Fruit fly (Drosophila melanogaster) whole organism, wandering third instar larva: ENCODE data around the gene Miro.

Experiments used
- Abd-B ChIP-seq: fragments of >200 bp; optimal IDR thresholded peaks from 2 replicates; lab custom pipeline; 2017; ENCODE audit warnings: missing biosample characterization, missing genetic modification characterization
- CG32264 ChIP-seq: fragments of 200-800 bp; sonication (Bioruptor generic); optimal IDR thresholded peaks from 2 replicates; lab custom pipeline; 2016; ENCODE audit warnings: missing biosample characterization, missing genetic modification characterization
- CrebA ChIP-seq: fragments of 200-800 bp; sonication (Bioruptor generic); optimal IDR thresholded peaks from 2 replicates; lab custom pipeline; 2016; ENCODE audit warnings: missing biosample characterization, mild to moderate bottlenecking, missing genetic modification characterization, borderline replicate concordance
- Dfd ChIP-seq: fragments of >200 bp; optimal IDR thresholded peaks from 2 replicates; lab custom pipeline; 2017; ENCODE audit warnings: missing biosample characterization, missing genetic modification characterization
- Dif ChIP-seq: fragments of 200-275, 200-300 bp; sonication (Bioruptor generic); optimal IDR thresholded peaks from 2 replicates; lab custom pipeline; 2018; ENCODE audit warnings: missing biosample characterization, missing genetic modification characterization; ENCODE audit not compliant: partially characterized antibody
- HLH106 ChIP-seq: fragments of 200-800 bp; optimal IDR thresholded peaks from 3 replicates; lab custom pipeline; 2019; ENCODE audit warnings: missing biosample characterization, mild to moderate bottlenecking, missing genetic modification characterization, moderate library complexity
- Hnf4 ChIP-seq: fragments of 200-800 bp; sonication (Bioruptor generic); optimal IDR thresholded peaks from 2 replicates; lab custom pipeline; 2016; ENCODE audit warnings: missing biosample characterization, mild to moderate bottlenecking, missing genetic modification characterization
- Hr78 ChIP-seq: fragments of >200 bp; optimal IDR thresholded peaks from 2 replicates; lab custom pipeline; 2017; ENCODE audit warnings: missing biosample characterization, missing genetic modification characterization
- Hr83 ChIP-seq: fragments of 200-300 bp; sonication (Bioruptor generic); optimal IDR thresholded peaks from 2 replicates; lab custom pipeline; 2016; ENCODE audit warnings: missing biosample characterization, mild to moderate bottlenecking, missing genetic modification characterization, moderate library complexity; ENCODE audit not compliant: poor library complexity, severe bottlenecking
- Jra ChIP-seq: sonication (Bioruptor generic); optimal IDR thresholded peaks from 2 replicates; lab custom pipeline; 2016; ENCODE audit warnings: missing biosample characterization, missing genetic modification characterization
- Myc ChIP-seq: fragments of >200 bp; optimal IDR thresholded peaks from 2 replicates; lab custom pipeline; 2017
- OdsH ChIP-seq: fragments of 200-800 bp; sonication (Bioruptor generic); optimal IDR thresholded peaks from 2 replicates; lab custom pipeline; 2016; ENCODE audit warnings: missing biosample characterization, mild to moderate bottlenecking, missing genetic modification characterization
- Rel ChIP-seq, 2 experiments: fragments of 200-800 bp; sonication (Bioruptor generic) in 1 of 2; optimal IDR thresholded peaks; 2 replicates in 1 of 2; 3 replicates in 1 of 2; lab custom pipeline; 2016 to 2019; ENCODE audit warnings: mild to moderate bottlenecking in 2 of 2, missing biosample characterization in 2 of 2, missing genetic modification characterization in 2 of 2, moderate library complexity in 1 of 2
- Sp1 ChIP-seq: fragments of 200-800 bp; sonication (Bioruptor generic); optimal IDR thresholded peaks from 3 replicates; lab custom pipeline; 2019; ENCODE audit warnings: missing biosample characterization, mild to moderate bottlenecking, missing genetic modification characterization, moderate library complexity
- Vsx2 ChIP-seq: fragments of 200-300, 225-300 bp; sonication (Bioruptor generic); optimal IDR thresholded peaks from 2 replicates; lab custom pipeline; 2018; ENCODE audit warnings: missing biosample characterization, missing genetic modification characterization; ENCODE audit not compliant: partially characterized antibody
- br ChIP-seq: fragments of 200-800 bp; sonication (Bioruptor generic); optimal IDR thresholded peaks from 2 replicates; lab custom pipeline; 2016; ENCODE audit warnings: missing biosample characterization, missing genetic modification characterization
- dl ChIP-seq, 2 experiments: fragments of 175-275, 200-275 bp in 1 of 2; fragments of 200-275 bp in 1 of 2; sonication (Bioruptor generic); optimal IDR thresholded peaks; lab custom pipeline; 2018; ENCODE audit warnings: mild to moderate bottlenecking in 2 of 2, missing biosample characterization in 2 of 2, missing genetic modification characterization in 2 of 2, moderate library complexity in 2 of 2; ENCODE audit not compliant: partially characterized antibody in 2 of 2, insufficient read depth in 1 of 2
- dmrt93B ChIP-seq: fragments of 200-800 bp; sonication (Bioruptor generic); optimal IDR thresholded peaks from 2 replicates; lab custom pipeline; 2018; ENCODE audit warnings: missing biosample characterization, mild to moderate bottlenecking, missing genetic modification characterization
- dsf ChIP-seq: sonication (Bioruptor generic); optimal IDR thresholded peaks from 2 replicates; lab custom pipeline; 2016; ENCODE audit warnings: missing biosample characterization, missing genetic modification characterization, borderline replicate concordance
- ey ChIP-seq: fragments of 200-800 bp; sonication (Bioruptor generic); optimal IDR thresholded peaks from 2 replicates; lab custom pipeline; 2016; ENCODE audit warnings: missing biosample characterization, missing genetic modification characterization
- foxo ChIP-seq, 2 experiments: fragments of 200-800 bp; sonication (Bioruptor generic); optimal IDR thresholded peaks; 2 replicates in 1 of 2; 3 replicates in 1 of 2; lab custom pipeline; 2016 to 2017; ENCODE audit warnings: missing biosample characterization in 2 of 2, missing genetic modification characterization in 2 of 2
- fru ChIP-seq: fragments of 200-800 bp; sonication (Bioruptor generic); optimal IDR thresholded peaks from 3 replicates; lab custom pipeline; 2016; ENCODE audit warnings: missing biosample characterization, mild to moderate bottlenecking, missing genetic modification characterization
- h ChIP-seq: fragments of 200-800 bp; sonication (Bioruptor generic); optimal IDR thresholded peaks from 3 replicates; lab custom pipeline; 2016; ENCODE audit warnings: missing biosample characterization, mild to moderate bottlenecking, missing genetic modification characterization
- jim ChIP-seq: fragments of 175-275, 200-325 bp; sonication (Bioruptor generic); optimal IDR thresholded peaks from 2 replicates; lab custom pipeline; 2016; ENCODE audit warnings: missing biosample characterization, mild to moderate bottlenecking, missing genetic modification characterization
- lola ChIP-seq: fragments of >200 bp; optimal IDR thresholded peaks from 2 replicates; lab custom pipeline; 2017; ENCODE audit warnings: missing biosample characterization, missing genetic modification characterization
- psq ChIP-seq: fragments of 200-800 bp; sonication (Bioruptor generic); optimal IDR thresholded peaks from 3 replicates; lab custom pipeline; 2017; ENCODE audit warnings: missing biosample characterization, mild to moderate bottlenecking, missing genetic modification characterization, moderate library complexity
- rgr ChIP-seq: fragments of 200-800 bp; sonication (Bioruptor generic); optimal IDR thresholded peaks from 3 replicates; lab custom pipeline; 2016; ENCODE audit warnings: missing biosample characterization, mild to moderate bottlenecking, missing genetic modification characterization
- sage ChIP-seq: fragments of 200-800 bp; sonication (Bioruptor generic); optimal IDR thresholded peaks from 2 replicates; lab custom pipeline; 2016; ENCODE audit warnings: missing biosample characterization, mild to moderate bottlenecking, missing genetic modification characterization
- sv ChIP-seq: fragments of 200-800 bp; sonication (Bioruptor generic); optimal IDR thresholded peaks from 3 replicates; lab custom pipeline; 2016; ENCODE audit warnings: missing biosample characterization, missing genetic modification characterization
- woc ChIP-seq: sonication (Bioruptor generic); optimal IDR thresholded peaks from 2 replicates; lab custom pipeline; 2016; ENCODE audit warnings: missing biosample characterization, mild to moderate bottlenecking, missing genetic modification characterization

Gene Miro

DNA sequence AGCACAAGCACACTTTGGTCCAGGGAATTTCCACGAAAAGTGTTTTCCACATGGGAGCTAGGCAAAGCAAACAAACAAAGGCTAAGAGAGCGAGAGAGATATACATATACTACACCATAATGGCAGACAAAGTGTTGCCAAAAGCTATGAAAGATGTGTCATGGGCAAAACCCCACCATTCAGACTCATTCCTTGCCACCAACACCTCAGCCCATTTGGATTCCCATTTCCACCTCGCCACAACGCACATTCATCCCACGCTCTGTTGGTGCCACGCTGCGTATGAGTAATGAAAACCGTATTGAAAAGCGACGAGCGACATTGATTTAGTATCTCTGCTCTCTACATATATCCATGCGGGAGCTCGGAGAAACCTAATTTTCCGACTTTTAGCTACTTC lies 29.8 kb downstream of the Miro start:
- no peak for TF ChIP-seq Rel (GFP tag; optimal IDR thresholded peaks at IDR 0.05; lab: Kevin White, UChicago)
- TF ChIP-seq Rel (tag; optimal IDR thresholded peaks at IDR 0.05; lab: Kevin White, UChicago): no peak
- TF ChIP-seq Hr78 (GFP tag; lab: Kevin White, UChicago): no peak
- no peak for TF ChIP-seq dsf (GFP tag; lab: Kevin White, UChicago)
- no peak for TF ChIP-seq Dif (GFP tag; lab: Kevin White, UChicago)
- TF ChIP-seq woc (GFP tag; lab: Kevin White, UChicago): no peak
- TF ChIP-seq lola (GFP tag; lab: Kevin White, UChicago): no peak
- no peak for TF ChIP-seq ey
- TF ChIP-seq jim: no peak
- no peak for TF ChIP-seq OdsH
- TF ChIP-seq rgr: no peak
- no peak for TF ChIP-seq HLH106

DNA sequence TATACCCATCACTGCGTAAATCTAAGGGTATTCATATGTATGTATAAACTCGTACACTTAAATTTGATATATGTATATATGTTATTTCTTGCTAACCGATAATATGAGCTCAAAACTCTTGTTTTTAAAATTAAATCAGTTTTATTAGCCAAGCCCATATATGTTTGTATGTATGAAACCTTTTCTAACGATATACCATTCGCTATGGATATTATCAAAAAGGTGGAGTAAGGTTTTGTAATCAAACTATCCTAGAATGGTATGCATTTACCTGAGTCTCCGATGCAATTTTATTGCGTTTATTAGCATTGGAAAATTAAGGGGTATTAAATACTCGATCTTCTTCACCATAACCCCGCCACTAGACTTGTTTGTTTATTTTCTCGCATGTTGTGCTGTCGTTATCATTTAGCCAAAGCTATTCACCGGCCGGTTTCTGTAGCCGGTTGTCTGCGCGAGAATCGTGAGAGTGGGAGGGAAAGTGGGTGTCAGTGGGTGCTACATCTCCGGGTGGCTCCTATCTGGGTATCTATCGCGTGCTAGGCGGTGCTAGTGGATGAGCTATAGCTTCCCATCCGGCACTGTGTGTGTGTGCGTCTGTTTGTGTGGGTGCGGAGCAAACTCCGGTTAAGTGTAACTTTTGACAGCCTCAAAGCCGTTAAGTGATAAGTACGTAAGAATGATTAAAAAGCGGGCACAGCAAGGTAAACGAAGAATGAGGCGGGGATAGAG lies 30.7 kb downstream of the Miro start:
- TF ChIP-seq Dif (GFP tag; lab: Kevin White, UChicago): no peak
- peak in 1 of 2 experiments; percentile 35 for TF ChIP-seq foxo (GFP tag; optimal IDR thresholded peaks at IDR 0.05; lab: Kevin White, UChicago)

DNA sequence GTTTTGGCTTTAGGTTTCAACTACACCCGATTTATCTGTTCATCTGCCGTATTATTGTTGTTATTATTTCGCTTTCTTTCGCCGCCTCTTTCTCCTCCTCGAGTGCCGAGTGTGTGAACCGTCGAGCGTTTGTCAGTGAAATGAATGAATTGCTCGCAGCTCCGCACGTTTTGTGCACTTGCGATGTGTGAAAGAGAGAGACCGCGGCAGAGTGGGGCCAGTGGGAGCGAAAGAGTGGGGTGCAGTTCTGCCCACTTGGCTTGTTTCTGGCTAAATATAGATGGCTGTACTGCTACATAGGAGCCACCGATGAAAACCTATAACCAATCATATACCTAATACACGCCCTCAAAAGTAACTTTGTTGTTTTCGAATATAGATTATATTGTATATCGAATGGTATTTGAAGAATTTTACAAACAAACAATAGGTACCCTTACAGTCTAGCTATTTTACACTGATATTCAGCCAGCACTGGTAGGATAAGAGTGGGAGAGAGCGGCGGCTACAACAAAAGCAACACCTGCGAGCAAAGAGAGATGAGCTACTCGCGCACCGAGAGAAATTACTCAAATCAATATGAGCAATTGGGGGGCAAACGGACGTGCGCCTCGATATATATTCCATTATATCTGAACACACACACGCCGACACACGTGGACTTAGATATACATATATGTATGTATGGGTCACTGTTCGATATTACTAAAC lies 32.0 kb downstream of the Miro start:
- peak; percentile 99 for TF ChIP-seq Myc
- TF ChIP-seq br: peak; percentile 33
- peak; percentile 34 for TF ChIP-seq fru (GFP tag; lab: Kevin White, UChicago)
- TF ChIP-seq dl (GFP tag; optimal IDR thresholded peaks at IDR 0.05; lab: Kevin White, UChicago; ENCODE audit: insufficient read depth in 1 of 2, partially characterized antibody in 2 of 2): peak in 1 of 2 experiments; percentile 9
- peak; percentile 37 for TF ChIP-seq psq (GFP tag; lab: Kevin White, UChicago)
- no peak for TF ChIP-seq sv (GFP tag; lab: Kevin White, UChicago)
- TF ChIP-seq Dif (GFP tag; lab: Kevin White, UChicago): peak; percentile 68
- TF ChIP-seq CrebA (GFP tag; lab: Kevin White, UChicago): no peak
- TF ChIP-seq Sp1 (GFP tag; lab: Kevin White, UChicago): peak; percentile 40
- no peak for TF ChIP-seq Dfd
- peak; percentile 11 for TF ChIP-seq Vsx2 (GFP tag; lab: Kevin White, UChicago)
- peak; percentile 46 for TF ChIP-seq h (GFP tag; lab: Kevin White, UChicago)
- no peak for TF ChIP-seq Jra (GFP tag; lab: Kevin White, UChicago)
- TF ChIP-seq dmrt93B (GFP tag; lab: Kevin White, UChicago): no peak
- peak; percentile 45 for TF ChIP-seq HLH106
- no peak for TF ChIP-seq rgr
- peak; percentile 70 for TF ChIP-seq Hr83 (GFP tag; lab: Kevin White, UChicago)
- no peak for TF ChIP-seq lola (GFP tag; lab: Kevin White, UChicago)
- peak; percentile 45 for TF ChIP-seq woc (GFP tag; lab: Kevin White, UChicago)
- peak; percentile 43 for TF ChIP-seq jim

DNA sequence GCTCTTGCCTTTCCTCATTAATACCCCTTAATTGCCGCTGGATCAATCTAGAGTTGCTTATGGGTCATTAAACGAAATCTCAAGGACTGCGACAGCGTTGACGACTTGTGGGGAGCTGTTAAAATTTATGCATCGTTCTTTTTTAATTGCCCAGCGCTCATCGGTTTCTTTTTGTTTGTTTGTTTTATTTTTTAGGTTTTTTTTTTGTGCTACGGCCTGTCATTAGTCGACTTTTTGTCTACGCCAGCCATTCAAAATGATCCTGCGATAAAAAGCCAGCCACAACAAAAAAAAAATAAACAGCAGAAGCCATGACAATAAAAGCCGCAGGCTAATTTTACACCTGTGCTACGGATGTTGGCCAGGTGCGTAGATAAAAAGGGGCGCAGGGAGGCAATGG lies 34.7 kb downstream of the Miro start:
- TF ChIP-seq Hnf4 (GFP tag; lab: Kevin White, UChicago): no peak
- TF ChIP-seq Abd-B: no peak
- TF ChIP-seq fru (GFP tag; lab: Kevin White, UChicago): no peak
- TF ChIP-seq dmrt93B (GFP tag; lab: Kevin White, UChicago): no peak
- no peak for TF ChIP-seq woc (GFP tag; lab: Kevin White, UChicago)

DNA sequence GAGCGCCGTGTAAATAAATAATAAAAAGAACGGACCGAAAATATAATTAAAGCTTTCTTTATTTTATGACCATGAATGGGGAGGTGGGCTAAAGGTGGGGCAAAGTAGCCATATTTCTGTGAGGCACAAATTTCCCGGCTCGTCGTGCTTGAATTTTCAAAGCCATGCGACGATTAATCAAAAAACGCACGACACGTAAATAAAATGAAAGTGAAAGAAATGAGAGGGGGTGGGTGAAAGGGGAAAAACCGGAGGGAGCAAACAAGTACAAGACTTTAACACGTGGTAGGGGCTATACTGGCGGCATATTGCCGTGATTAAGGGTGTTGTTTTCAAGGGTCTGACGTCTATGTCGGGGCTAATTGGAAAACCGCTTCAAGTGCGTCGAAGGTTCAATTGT lies 37.5 kb downstream of the Miro start:
- TF ChIP-seq dmrt93B (GFP tag; lab: Kevin White, UChicago) (no peak), rgr (no peak), lola (GFP tag; lab: Kevin White, UChicago) (no peak), Rel (GFP tag; optimal IDR thresholded peaks at IDR 0.05; lab: Kevin White, UChicago) (no peak), Rel (tag; optimal IDR thresholded peaks at IDR 0.05; lab: Kevin White, UChicago) (no peak), CG32264 (no peak), Myc (no peak), sage (no peak), Dif (GFP tag; lab: Kevin White, UChicago) (no peak), OdsH (no peak), Sp1 (GFP tag; lab: Kevin White, UChicago) (no peak)
